Fruit fly (Drosophila melanogaster) whole organism, pupa: ENCODE data around the gene mRpL3.

ENCODE experiments used
- CG9948 ChIP-seq: fragments of 200-800 bp; sonication (Bioruptor generic); optimal IDR thresholded peaks from 2 replicates; lab custom pipeline; 2018; ENCODE audit warnings: missing biosample characterization, mild to moderate bottlenecking, missing genetic modification characterization, moderate library complexity
- EcR ChIP-seq: fragments of 200-800 bp; sonication (Bioruptor generic); optimal IDR thresholded peaks from 3 replicates; lab custom pipeline; 2019; ENCODE audit warnings: missing biosample characterization, missing genetic modification characterization, mild to moderate bottlenecking, moderate library complexity, missing genetic modification reagents

DNA sequence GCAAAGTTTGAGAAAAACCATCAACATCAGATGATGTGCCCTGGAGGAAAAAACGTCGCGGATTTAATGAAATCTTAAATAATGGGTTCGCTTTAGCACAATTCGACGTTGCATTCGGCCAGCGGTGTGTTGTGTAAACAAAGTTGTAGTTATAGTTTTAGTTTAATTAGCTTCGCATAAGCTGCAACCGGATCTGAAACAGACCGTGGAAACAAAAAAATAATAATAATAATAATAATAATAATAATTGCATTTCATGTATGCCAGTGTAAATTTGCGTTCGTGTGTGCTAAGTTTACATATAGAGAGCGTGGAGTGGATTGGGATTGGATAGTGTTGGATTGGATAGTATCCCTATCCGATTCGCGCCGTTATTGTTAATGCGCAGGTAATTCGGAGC, 43.7 kb downstream of the mRpL3 start:
- peak; percentile 18 for TF ChIP-seq CG9948 (tag; lab: Kevin White, UChicago)
- no peak for TF ChIP-seq EcR (GFP tag; lab: Kevin White, UChicago)
